Worm (Caenorhabditis elegans): Measurements from ENCODE around the gene F18H3.1.

F18H3.1 gene

DNA sequence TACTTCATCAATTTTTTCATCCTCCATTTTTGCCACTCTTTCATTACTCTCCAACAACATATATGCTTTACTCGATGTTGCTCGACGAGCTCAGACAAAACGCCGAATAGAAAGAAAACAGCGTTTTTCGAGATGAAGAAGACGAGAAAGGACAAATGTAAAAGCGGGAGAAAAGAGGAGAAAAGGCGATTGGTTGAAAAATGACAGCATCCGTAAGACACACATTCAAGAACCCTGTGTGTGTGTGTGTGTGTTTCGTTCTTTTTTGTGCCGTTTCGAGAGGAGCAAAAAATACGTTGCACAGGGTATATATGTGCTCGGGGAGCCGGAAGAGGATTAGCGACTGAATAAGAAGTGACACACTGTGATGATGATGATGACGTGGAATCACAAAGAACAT lies 25.7 kb upstream of the F18H3.1 start:
- TF ChIP-seq bed-1 (GFP tag; IDR thresholded peaks at IDR 0.05) (no peak), egrh-3 (GFP tag; IDR thresholded peaks at IDR 0.05) (no peak), C06A6.2 (GFP tag; conservative IDR thresholded peaks at IDR 0.05) (no peak), K12H6.12 (tag; optimal IDR thresholded peaks at IDR 0.05) (no peak), nhr-90 (tag; optimal IDR thresholded peaks at IDR 0.05) (no peak), cebp-2 (GFP tag; IDR thresholded peaks at IDR 0.05) (no peak), ets-4 (GFP tag; optimal IDR thresholded peaks at IDR 0.05) (no peak), tbx-9 (tag; optimal IDR thresholded peaks at IDR 0.05; ENCODE audit: borderline replicate concordance) (no peak)

DNA sequence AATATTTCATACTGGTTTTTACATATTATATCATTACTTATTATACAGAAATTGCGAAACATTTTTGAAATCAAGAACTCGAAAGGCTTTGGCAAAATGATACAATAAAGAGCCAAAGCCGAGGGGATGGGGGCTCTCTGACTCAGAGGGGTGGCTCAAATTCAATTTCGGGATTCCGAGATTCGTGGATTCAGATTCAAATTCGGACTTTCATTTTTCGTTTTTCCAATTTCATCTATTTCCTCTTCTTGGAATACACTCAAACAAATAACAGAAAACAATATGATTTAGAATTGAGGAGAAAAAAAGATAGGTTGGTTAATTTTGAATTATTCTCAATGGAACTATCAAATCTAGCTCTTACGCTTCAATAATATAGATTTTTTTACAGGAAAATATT lies 20.4 kb upstream of the F18H3.1 start:
- TF ChIP-seq madf-3 (GFP tag; IDR thresholded peaks at IDR 0.05) (no peak), ceh-27 (GFP tag; optimal IDR thresholded peaks at IDR 0.05) (no peak), nhr-80 (tag; optimal IDR thresholded peaks at IDR 0.05) (no peak), ztf-3 (GFP tag; optimal IDR thresholded peaks at IDR 0.05) (no peak), fkh-3 (tag; optimal IDR thresholded peaks at IDR 0.05) (no peak), chd-7 (tag; optimal IDR thresholded peaks at IDR 0.05) (no peak), B0019.2 (GFP tag; conservative IDR thresholded peaks at IDR 0.05) (no peak), madf-6 (GFP tag; IDR thresholded peaks at IDR 0.05) (no peak), F10E7.11 (tag; optimal IDR thresholded peaks at IDR 0.05) (no peak), B0035.1 (tag; optimal IDR thresholded peaks at IDR 0.05) (no peak), Y56A3A.18 (GFP tag; IDR thresholded peaks at IDR 0.05) (no peak)

DNA sequence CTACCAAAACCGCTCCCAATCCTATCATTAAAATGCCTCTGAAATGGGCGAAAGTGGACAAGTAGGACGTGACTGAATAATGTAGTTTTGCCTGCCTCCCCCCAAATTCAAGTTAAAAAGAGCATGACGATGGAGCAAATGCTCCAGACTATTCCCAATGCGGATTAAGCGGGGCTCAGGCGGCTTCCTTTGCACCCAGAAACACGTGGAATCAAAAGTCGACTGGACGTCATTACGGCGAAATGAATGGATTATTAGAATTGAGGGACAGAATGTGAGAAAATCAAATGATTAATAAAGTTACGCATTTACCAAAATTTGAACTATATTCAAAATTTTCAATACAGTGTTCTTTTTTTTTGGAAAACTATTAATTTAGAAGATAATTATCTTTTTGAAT lies 19.5 kb upstream of the F18H3.1 start:
- no peak for TF ChIP-seq Y56A3A.18 (GFP tag; IDR thresholded peaks at IDR 0.05)
- TF ChIP-seq ztf-18 (tag; optimal IDR thresholded peaks at IDR 0.05), result no peak
- TF ChIP-seq nhr-27 (tag; optimal IDR thresholded peaks at IDR 0.05), result no peak
- no peak for TF ChIP-seq cebp-1 (GFP tag; IDR thresholded peaks at IDR 0.05)
- TF ChIP-seq cebp-1 (tag; optimal IDR thresholded peaks at IDR 0.05), result no peak
- no peak for TF ChIP-seq ets-4 (GFP tag; optimal IDR thresholded peaks at IDR 0.05)
- TF ChIP-seq snpc-4 (GFP tag; optimal IDR thresholded peaks at IDR 0.05), result no peak
- TF ChIP-seq snpc-4 (tag; optimal IDR thresholded peaks at IDR 0.05), result no peak
- TF ChIP-seq snpc-1.1 (tag; optimal IDR thresholded peaks at IDR 0.05; ENCODE audit: insufficient read depth), result no peak
- TF ChIP-seq Y53F4B.3 (GFP tag; IDR thresholded peaks at IDR 0.05), result no peak

ce11 chrX:13500568-13500967 lies 18.9 kb upstream of the F18H3.1 start, which contains the start of gene sad-1:
Gene sad-1 (minus strand): TSS chrX:13500668.
- TF ChIP-seq lin-40 (tag; optimal IDR thresholded peaks at IDR 0.05) (no peak), Y67H2A.10 (GFP tag; conservative IDR thresholded peaks at IDR 0.05) (no peak), ets-4 (GFP tag; optimal IDR thresholded peaks at IDR 0.05) (no peak), chd-7 (tag; optimal IDR thresholded peaks at IDR 0.05) (no peak), hmg-1.2 (GFP tag; IDR thresholded peaks at IDR 0.05) (no peak), egrh-3 (GFP tag; IDR thresholded peaks at IDR 0.05) (no peak), F23B12.7 (tag; optimal IDR thresholded peaks at IDR 0.05; ENCODE audit: insufficient read depth) (no peak), F52B5.7 (tag; optimal IDR thresholded peaks at IDR 0.05) (no peak), B0035.1 (tag; optimal IDR thresholded peaks at IDR 0.05) (no peak)

DNA sequence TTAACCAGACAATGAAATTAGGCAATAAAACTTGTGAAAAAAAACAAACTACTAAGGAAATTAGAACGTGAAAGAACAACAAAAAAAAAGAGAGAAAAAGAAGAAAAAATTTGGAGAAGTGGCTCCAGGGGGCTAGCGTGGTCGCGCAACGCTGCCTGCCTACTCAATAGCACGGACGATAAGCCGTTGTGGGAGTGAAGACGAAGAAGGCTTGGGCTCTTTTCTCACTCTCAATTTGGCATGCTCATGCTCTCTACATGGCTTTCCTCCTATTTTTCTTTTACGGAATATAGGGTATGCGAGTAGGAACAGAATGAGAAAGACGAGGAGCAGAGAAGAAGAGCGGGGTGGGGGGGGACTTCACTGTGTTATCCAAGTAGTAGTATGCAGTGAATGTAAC lies 17.2 kb upstream of the F18H3.1 start:
- peak; percentile 46; the same call in 1 of the 2 replicates for TF ChIP-seq zfh-2 (GFP tag; conservative IDR thresholded peaks at IDR 0.05)
- TF ChIP-seq pbrm-1 (GFP tag; IDR thresholded peaks at IDR 0.05), result no peak
- TF ChIP-seq lin-35 (GFP tag; optimal IDR thresholded peaks at IDR 0.05), result peak in 1 of 3 experiments; percentile 45
- no peak for TF ChIP-seq attf-6 (GFP tag; IDR thresholded peaks at IDR 0.05)
- peak; percentile 36; the same call in 1 of the 2 replicates for TF ChIP-seq hmg-1.2 (GFP tag; IDR thresholded peaks at IDR 0.05)
- TF ChIP-seq K12H6.12 (tag; optimal IDR thresholded peaks at IDR 0.05), result peak; percentile 32
